Worm (Caenorhabditis elegans) whole organism, L4 larva: ENCODE results near the gene srsx-21.

Source experiments
- F37D6.2 ChIP-seq: sonication (generic microtip); optimal IDR thresholded peaks from 2 replicates; lab custom pipeline; 2016; ENCODE audit warnings: mild to moderate bottlenecking, missing genetic modification characterization, missing compliant biosample characterization
- T20F7.1 ChIP-seq: fragments of 200-800 bp; sonication (Bioruptor generic); optimal IDR thresholded peaks from 2 replicates; lab custom pipeline; 2018; ENCODE audit warnings: mild to moderate bottlenecking, missing genetic modification characterization, missing compliant biosample characterization
- Y105C5A.15 ChIP-seq: fragments of 200-800 bp; sonication (Bioruptor generic); IDR thresholded peaks from 2 replicates; pipeline ENCODE4 v1.3.6; 2022; ENCODE audit warnings: missing genetic modification characterization, missing compliant biosample characterization
- Y75B8A.6 ChIP-seq: fragments of 200-800 bp; sonication (Bioruptor generic); IDR thresholded peaks from 2 replicates; pipeline ENCODE4 v1.3.6; 2022; ENCODE audit warnings: missing genetic modification reagents, missing genetic modification characterization, missing compliant biosample characterization
- ZK337.2 ChIP-seq: fragments of 200-800 bp; sonication (Bioruptor generic); IDR thresholded peaks from 2 replicates; pipeline ENCODE4 v1.3.6; 2022; ENCODE audit warnings: missing genetic modification reagents, missing genetic modification characterization, missing compliant biosample characterization
- aha-1 ChIP-seq: fragments of 150-350 bp; peaks from one replicate; lab custom pipeline; 2014; ENCODE audit warnings: missing biosample characterization, missing genetic modification characterization
- arid-1 ChIP-seq: fragments of 200-800 bp; sonication (Bioruptor generic); conservative IDR thresholded peaks from 2 replicates; pipeline ENCODE4 v1.3.6; 2022; ENCODE audit warnings: missing genetic modification reagents, missing genetic modification characterization, missing compliant biosample characterization
- attf-4 ChIP-seq: sonication (generic microtip); optimal IDR thresholded peaks from 3 replicates; lab custom pipeline; 2017; ENCODE audit warnings: missing biosample characterization, missing genetic modification characterization
- ceh-44 ChIP-seq: fragments of 200-800 bp; sonication (Bioruptor generic); IDR thresholded peaks from 2 replicates; pipeline ENCODE4 v1.3.6; 2022; ENCODE audit warnings: missing genetic modification reagents, missing genetic modification characterization, missing compliant biosample characterization
- daf-16 ChIP-seq, 3 experiments: sonication (generic microtip); optimal IDR thresholded peaks; 2 replicates each; lab custom pipeline; 2016 to 2017; ENCODE audit warnings: missing genetic modification characterization in 3 of 3, missing genetic modification reagents in 3 of 3, mild to moderate bottlenecking in 2 of 3, missing compliant biosample characterization in 2 of 3, missing biosample characterization in 1 of 3, moderate library complexity in 1 of 3
- dmd-6 ChIP-seq: fragments of 200-800 bp; sonication (Bioruptor generic); IDR thresholded peaks from 2 replicates; pipeline ENCODE4 v1.3.6; 2022; ENCODE audit warnings: missing genetic modification reagents, missing genetic modification characterization, missing compliant biosample characterization
- dpl-1 ChIP-seq: fragments of 150-350 bp; optimal IDR thresholded peaks from 2 replicates; lab custom pipeline; 2014; ENCODE audit warnings: missing biosample characterization, missing genetic modification reagents, missing genetic modification characterization
- duxl-1 ChIP-seq: sonication (generic microtip); optimal IDR thresholded peaks from 2 replicates; lab custom pipeline; 2016; ENCODE audit warnings: mild to moderate bottlenecking, missing genetic modification characterization, moderate library complexity, missing compliant biosample characterization; ENCODE audit not compliant: poor library complexity
- dve-1 ChIP-seq: sonication (generic microtip); optimal IDR thresholded peaks from 2 replicates; lab custom pipeline; 2017; ENCODE audit warnings: antibody characterized with exemption, mild to moderate bottlenecking, missing genetic modification characterization, missing compliant biosample characterization; ENCODE audit not compliant: insufficient read depth
- hlh-11 ChIP-seq: fragments of 200-800 bp; sonication (Bioruptor generic); optimal IDR thresholded peaks from 2 replicates; lab custom pipeline; 2018; ENCODE audit warnings: mild to moderate bottlenecking, missing genetic modification characterization, missing compliant biosample characterization
- hlh-30 ChIP-seq: sonication (generic microtip); optimal IDR thresholded peaks from 2 replicates; lab custom pipeline; 2017; ENCODE audit warnings: antibody characterized with exemption, mild to moderate bottlenecking, missing genetic modification characterization, missing compliant biosample characterization; ENCODE audit not compliant: insufficient read depth
- hmg-1.1 ChIP-seq: fragments of 200-800 bp; sonication (Bioruptor generic); IDR thresholded peaks from 2 replicates; pipeline ENCODE4 v1.3.6; 2022; ENCODE audit warnings: missing genetic modification reagents, missing genetic modification characterization, missing compliant biosample characterization
- lim-7 ChIP-seq: fragments of 200-800 bp; sonication (Bioruptor generic); IDR thresholded peaks from 2 replicates; pipeline ENCODE4 v1.3.6; 2022; ENCODE audit warnings: missing genetic modification characterization, missing compliant biosample characterization
- lin-38 ChIP-seq: fragments of 200-800 bp; sonication (Bioruptor generic); IDR thresholded peaks from 2 replicates; pipeline ENCODE4 v1.3.6; 2022; ENCODE audit warnings: missing genetic modification reagents, missing genetic modification characterization, missing compliant biosample characterization
- lsy-2 ChIP-seq, 2 experiments: fragments of 150-350 bp in 1 of 2; sonication (generic microtip) in 1 of 2; optimal IDR thresholded peaks; 2 replicates each; lab custom pipeline; 2014 to 2017; ENCODE audit warnings: missing biosample characterization in 2 of 2, missing genetic modification characterization in 2 of 2
- madf-5 ChIP-seq, 2 experiments: fragments of 200-800 bp; sonication (Bioruptor generic); IDR thresholded peaks; 2 replicates each; pipeline ENCODE4 v1.3.6; 2022; ENCODE audit warnings: missing compliant biosample characterization in 2 of 2, missing genetic modification characterization in 2 of 2
- madf-9 ChIP-seq: fragments of 200-800 bp; sonication (Bioruptor generic); conservative IDR thresholded peaks from 2 replicates; pipeline ENCODE4 v1.3.6; 2022; ENCODE audit warnings: missing genetic modification reagents, missing genetic modification characterization, missing compliant biosample characterization
- mdl-1 ChIP-seq, 2 experiments: fragments of 150-350 bp in 1 of 2; sonication (generic microtip) in 1 of 2; optimal IDR thresholded peaks; 2 replicates each; lab custom pipeline; 2014 to 2017; ENCODE audit warnings: missing biosample characterization in 2 of 2, missing genetic modification characterization in 2 of 2
- mes-2 ChIP-seq: sonication (generic microtip); optimal IDR thresholded peaks from 2 replicates; lab custom pipeline; 2016; ENCODE audit warnings: missing genotype, mild to moderate bottlenecking, missing genetic modification characterization, missing compliant biosample characterization; ENCODE audit not compliant: poor library complexity, severe bottlenecking
- mxl-3 ChIP-seq: fragments of 200-800 bp; sonication (Bioruptor generic); optimal IDR thresholded peaks from 2 replicates; lab custom pipeline; 2018; ENCODE audit warnings: mild to moderate bottlenecking, missing genetic modification characterization, missing compliant biosample characterization
- nhr-11 ChIP-seq: fragments of 150-350 bp; optimal IDR thresholded peaks from 2 replicates; lab custom pipeline; 2014; ENCODE audit warnings: missing biosample characterization, missing genetic modification characterization
- nhr-111 ChIP-seq: fragments of 200-800 bp; sonication (Bioruptor generic); optimal IDR thresholded peaks from 2 replicates; lab custom pipeline; 2018; ENCODE audit warnings: mild to moderate bottlenecking, missing genetic modification characterization, missing compliant biosample characterization
- nhr-28 ChIP-seq: fragments of 150-350 bp; optimal IDR thresholded peaks from 2 replicates; lab custom pipeline; 2014; ENCODE audit warnings: missing biosample characterization, missing genetic modification characterization
- pqm-1 ChIP-seq: sonication (generic microtip); optimal IDR thresholded peaks from 2 replicates; lab custom pipeline; 2017; ENCODE audit warnings: missing biosample characterization, missing genetic modification characterization
- saeg-2 ChIP-seq: fragments of 200-800 bp; sonication (Bioruptor generic); IDR thresholded peaks from 2 replicates; pipeline ENCODE4 v1.3.6; 2022; ENCODE audit warnings: missing genetic modification reagents, missing genetic modification characterization, missing compliant biosample characterization
- snpc-1.2 ChIP-seq: fragments of 200-800 bp; sonication (Bioruptor generic); IDR thresholded peaks from 2 replicates; pipeline ENCODE4 v1.3.6; 2022; ENCODE audit warnings: missing genetic modification reagents, missing genetic modification characterization, missing compliant biosample characterization
- spr-1 ChIP-seq: sonication (generic microtip); optimal IDR thresholded peaks from 2 replicates; lab custom pipeline; 2016; ENCODE audit warnings: mild to moderate bottlenecking, missing genetic modification characterization, missing compliant biosample characterization
- unc-39 ChIP-seq: sonication (generic microtip); optimal IDR thresholded peaks from 2 replicates; lab custom pipeline; 2017; ENCODE audit warnings: missing biosample characterization, missing genetic modification characterization
- unc-62 ChIP-seq, 3 experiments: fragments of 150-350 bp in 1 of 3; sonication (generic microtip); optimal IDR thresholded peaks in 2 of 3; peaks in 1 of 3; 1 replicate in 1 of 3; 2 replicates in 2 of 3; lab custom pipeline; 2014 to 2017; ENCODE audit warnings: missing biosample characterization in 3 of 3, missing genetic modification characterization in 3 of 3, missing genetic modification reagents in 3 of 3, missing genotype in 1 of 3
- zag-1 ChIP-seq: fragments of 150-350 bp; optimal IDR thresholded peaks from 2 replicates; lab custom pipeline; 2014; ENCODE audit warnings: missing biosample characterization, missing genetic modification characterization

srsx-21 gene

ce11 chrV:9853801-9854200 is 16.0 kb downstream of the srsx-21 start:
- TF ChIP-seq attf-4 (tag; lab: Kevin White, UChicago), result no peak
- TF ChIP-seq duxl-1 (tag; lab: Kevin White, UChicago), result no peak
- TF ChIP-seq Y105C5A.15 (GFP tag; lab: Robert Waterston, UW), result no peak
- no peak for TF ChIP-seq nhr-111
- TF ChIP-seq snpc-1.2 (GFP tag; lab: Robert Waterston, UW), result no peak
- no peak for TF ChIP-seq mxl-3 (GFP tag; lab: Kevin White, UChicago)
- no peak for TF ChIP-seq unc-62 (GFP tag; optimal IDR thresholded peaks at IDR 0.05 in 1 of 2; lab: Kevin White, UChicago)
- no peak for TF ChIP-seq unc-62 (tag; optimal IDR thresholded peaks at IDR 0.05; lab: Kevin White, UChicago)
- peak; percentile 43 for TF ChIP-seq hlh-30 (tag; lab: Kevin White, UChicago)
- no peak for TF ChIP-seq ZK337.2 (GFP tag; lab: Robert Waterston, UW)
- no peak for TF ChIP-seq pqm-1 (tag; lab: Kevin White, UChicago)
- TF ChIP-seq T20F7.1 (GFP tag; lab: Kevin White, UChicago), result no peak
- TF ChIP-seq nhr-11 (tag; lab: Kevin White, UChicago), result no peak
- TF ChIP-seq F37D6.2 (tag; lab: Kevin White, UChicago), result no peak
- TF ChIP-seq lsy-2 (tag; optimal IDR thresholded peaks at IDR 0.05; lab: Kevin White, UChicago), result peak in 1 of 2 experiments; percentile 32
- no peak for TF ChIP-seq unc-39 (tag; lab: Kevin White, UChicago)
- TF ChIP-seq, all 104 proteins: peak for 2

ce11 chrV:9855920-9856852 is 18.4 kb downstream of the srsx-21 start:
- no peak for TF ChIP-seq nhr-111
- peak; percentile 64 for TF ChIP-seq hmg-1.1 (GFP tag; lab: Robert Waterston, UW)
- TF ChIP-seq mdl-1 (tag; optimal IDR thresholded peaks at IDR 0.05; lab: Kevin White, UChicago), result peak in 1 of 2 experiments; percentile 24
- TF ChIP-seq saeg-2 (GFP tag; lab: Robert Waterston, UW), result no peak
- TF ChIP-seq ceh-44 (GFP tag; lab: Robert Waterston, UW), result peak; percentile 41; the same call in 1 of the 2 replicates
- peak; percentile 46 for TF ChIP-seq dpl-1 (GFP tag; lab: Kevin White, UChicago)
- TF ChIP-seq zag-1 (tag; lab: Kevin White, UChicago), result no peak
- TF ChIP-seq spr-1 (tag; lab: Kevin White, UChicago), result peak; percentile 21
- TF ChIP-seq lim-7, result no peak
- peak; percentile 48 for TF ChIP-seq hlh-11
- TF ChIP-seq arid-1, result 0 out of 2 replicates have a peak, but pooled peaks have one; percentile 34
- TF ChIP-seq mxl-3 (GFP tag; lab: Kevin White, UChicago), result peak; percentile 18
- peak; percentile 68 for TF ChIP-seq lin-38 (GFP tag; lab: Robert Waterston, UW)
- peak; percentile 13 for TF ChIP-seq dve-1 (tag; lab: Kevin White, UChicago)
- peak; percentile 45 for TF ChIP-seq nhr-28 (tag; lab: Kevin White, UChicago)
- peak; percentile 97 for TF ChIP-seq aha-1 (tag; lab: Kevin White, UChicago)
- TF ChIP-seq unc-62 (GFP tag; optimal IDR thresholded peaks at IDR 0.05 in 1 of 2; lab: Kevin White, UChicago), result peak in 1 of 2 experiments; percentile 87
- no peak for TF ChIP-seq unc-62 (tag; optimal IDR thresholded peaks at IDR 0.05; lab: Kevin White, UChicago)
- peak; percentile 55 for TF ChIP-seq mes-2 (tag; lab: Kevin White, UChicago)
- peak in 1 of 2 experiments; percentile 5 for TF ChIP-seq lsy-2 (tag; optimal IDR thresholded peaks at IDR 0.05; lab: Kevin White, UChicago)

DNA sequence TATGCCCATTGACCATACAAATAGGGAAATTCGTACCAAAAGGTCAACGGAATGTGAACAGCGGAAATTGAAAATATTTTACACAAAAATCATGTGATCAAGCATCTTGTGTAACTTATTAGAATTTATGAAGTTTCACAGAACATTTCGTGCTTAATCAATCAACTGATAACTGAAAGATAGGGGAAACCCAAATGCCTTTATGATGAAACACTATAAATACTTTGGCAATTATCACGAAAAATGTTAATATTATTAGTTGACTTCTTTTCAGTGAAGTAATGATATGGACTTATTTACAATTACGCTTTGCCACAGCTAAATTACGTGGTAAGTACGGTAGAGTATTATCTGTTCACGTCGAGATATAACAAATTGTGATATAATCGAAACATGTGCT is 19.2 kb downstream of the srsx-21 start:
- TF ChIP-seq daf-16 (GFP tag; optimal IDR thresholded peaks at IDR 0.05; lab: Kevin White, UChicago), result no peak
- TF ChIP-seq daf-16 (tag; optimal IDR thresholded peaks at IDR 0.05; lab: Kevin White, UChicago), result peak; percentile 59
- TF ChIP-seq Y75B8A.6 (GFP tag; lab: Robert Waterston, UW), result no peak
- no peak for TF ChIP-seq madf-9 (GFP tag; lab: Robert Waterston, UW)
- TF ChIP-seq nhr-28 (tag; lab: Kevin White, UChicago), result peak; percentile 78
- TF ChIP-seq hlh-30 (tag; lab: Kevin White, UChicago), result peak; percentile 1
- peak; percentile 46 for TF ChIP-seq dve-1 (tag; lab: Kevin White, UChicago)
- no peak for TF ChIP-seq madf-5 (GFP tag; IDR thresholded peaks at IDR 0.05; lab: Robert Waterston, UW)
- 0 out of 2 replicates have a peak, but pooled peaks have one; percentile 22 for TF ChIP-seq dmd-6 (GFP tag; lab: Robert Waterston, UW)
